Fruit fly (Drosophila melanogaster): ENCODE data around the gene CG31908.

Gene CG31908

DNA sequence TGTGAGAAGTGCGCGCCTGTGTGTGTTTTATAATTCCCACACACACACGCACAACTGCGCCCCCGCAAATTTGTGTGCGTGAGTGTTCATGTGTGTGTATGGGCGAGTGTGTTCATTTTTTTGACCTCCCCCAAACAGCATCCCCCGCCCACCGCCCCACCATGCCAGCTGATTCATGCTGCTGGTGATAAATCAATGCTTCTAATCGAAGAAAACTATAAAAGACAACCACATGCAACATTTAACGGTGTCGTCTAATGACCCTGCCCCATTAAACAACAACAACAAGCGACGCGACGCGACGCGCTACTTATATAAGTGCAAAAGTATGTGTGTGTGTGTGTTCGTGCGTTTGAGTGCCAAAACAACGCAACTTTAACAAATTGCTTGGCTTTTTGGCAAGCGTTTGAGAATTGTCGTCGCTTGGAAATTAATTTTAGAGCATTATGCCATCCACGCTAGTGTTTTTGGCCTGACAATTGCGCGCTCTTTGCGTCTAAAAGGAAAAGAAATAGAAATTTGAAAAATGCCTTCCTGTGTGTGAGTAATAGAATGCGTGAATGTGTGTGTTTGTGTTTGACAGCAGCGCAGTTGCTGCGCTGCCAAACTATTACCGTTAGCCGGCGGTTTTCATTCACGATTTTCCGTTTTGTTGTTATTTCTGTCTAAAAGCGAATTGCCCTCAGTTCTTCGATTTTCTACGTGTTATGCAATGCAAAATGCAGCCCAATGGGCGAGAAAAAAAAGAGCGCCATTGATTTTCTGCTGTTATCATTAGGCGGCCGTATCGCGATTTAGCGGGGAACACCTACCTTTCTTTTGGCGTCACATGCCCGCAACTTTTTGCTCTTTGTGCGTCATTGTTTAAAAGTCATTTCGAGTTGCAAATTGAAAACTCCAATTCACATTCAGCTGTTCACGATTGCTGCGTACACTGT, 11.5 kb upstream of the CG31908 start:
- TF ChIP-seq CrebA (GFP tag; optimal IDR thresholded peaks at IDR 0.05; ENCODE audit: borderline replicate concordance) (no peak), Rel (GFP tag; optimal IDR thresholded peaks at IDR 0.05) (no peak), Rel (tag; optimal IDR thresholded peaks at IDR 0.05) (peak; percentile 98)

DNA sequence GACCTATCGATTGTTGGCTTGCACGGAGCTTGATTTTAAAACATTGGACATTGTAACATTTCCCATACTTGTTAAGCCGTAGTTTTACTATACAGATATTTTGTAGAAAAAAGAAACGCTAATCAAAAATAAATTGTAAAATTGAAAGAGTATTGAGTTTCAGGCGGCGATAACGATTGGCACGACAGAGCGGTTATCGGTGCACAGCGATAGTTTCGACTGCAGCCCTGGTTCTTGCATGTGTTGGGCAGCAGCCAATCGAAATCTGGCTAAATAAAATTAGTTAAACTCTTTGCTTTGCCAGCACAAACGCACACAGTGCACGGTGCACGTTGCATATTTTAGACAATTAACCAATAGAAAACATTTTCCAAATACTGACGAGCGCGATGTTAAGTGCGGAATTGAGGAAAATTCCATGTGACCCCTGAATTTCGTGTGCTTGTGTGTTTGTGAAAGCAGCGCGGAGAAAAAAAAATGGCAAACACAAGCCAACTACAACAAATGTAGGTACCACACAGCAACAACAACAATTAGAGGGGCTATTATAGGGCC, 10.7 kb upstream of the CG31908 start, which contains the start of gene milt:
Gene milt (plus strand): TSS at position 51 of the 555 bp plus-strand sequence.
- TF ChIP-seq N (GFP tag; optimal IDR thresholded peaks at IDR 0.05) (peak; percentile 29), Hr83 (GFP tag; optimal IDR thresholded peaks at IDR 0.05; ENCODE audit: poor library complexity, severe bottlenecking) (no peak), sv (GFP tag; optimal IDR thresholded peaks at IDR 0.05) (no peak), dl (GFP tag; optimal IDR thresholded peaks at IDR 0.05; ENCODE audit: insufficient read depth in 1 of 2, partially characterized antibody in 2 of 2) (no peak), br (GFP tag; optimal IDR thresholded peaks at IDR 0.05) (no peak), CrebA (GFP tag; optimal IDR thresholded peaks at IDR 0.05; ENCODE audit: borderline replicate concordance) (no peak), OdsH (GFP tag; optimal IDR thresholded peaks at IDR 0.05) (no peak), foxo (GFP tag; optimal IDR thresholded peaks at IDR 0.05) (peak in 1 of 2 experiments; percentile 7), Myc (optimal IDR thresholded peaks at IDR 0.05) (peak; percentile 42), usp (GFP tag; optimal IDR thresholded peaks at IDR 0.05) (no peak), GATAd (GFP tag; optimal IDR thresholded peaks at IDR 0.05) (no peak), Rel (GFP tag; optimal IDR thresholded peaks at IDR 0.05) (no peak), Rel (tag; optimal IDR thresholded peaks at IDR 0.05) (peak; percentile 30), Hr78 (GFP tag; optimal IDR thresholded peaks at IDR 0.05) (no peak), Vsx2 (GFP tag; optimal IDR thresholded peaks at IDR 0.05; ENCODE audit: partially characterized antibody) (no peak), brk (GFP tag; optimal IDR thresholded peaks at IDR 0.05) (no peak), Sp1 (GFP tag; optimal IDR thresholded peaks at IDR 0.05) (no peak), lola (GFP tag; optimal IDR thresholded peaks at IDR 0.05) (no peak), jim (GFP tag; optimal IDR thresholded peaks at IDR 0.05) (no peak), CG32264 (GFP tag; optimal IDR thresholded peaks at IDR 0.05) (no peak), woc (GFP tag; optimal IDR thresholded peaks at IDR 0.05) (no peak), sage (GFP tag; optimal IDR thresholded peaks at IDR 0.05) (no peak), HLH106 (tag; optimal IDR thresholded peaks at IDR 0.05) (no peak), dmrt93B (GFP tag; optimal IDR thresholded peaks at IDR 0.05) (no peak), Hnf4 (GFP tag; optimal IDR thresholded peaks at IDR 0.05) (no peak), Dfd (GFP tag; optimal IDR thresholded peaks at IDR 0.05) (no peak), Jra (GFP tag; optimal IDR thresholded peaks at IDR 0.05) (no peak), Dif (GFP tag; optimal IDR thresholded peaks at IDR 0.05; ENCODE audit: partially characterized antibody) (no peak), pan (optimal IDR thresholded peaks at IDR 0.05) (no peak), ey (GFP tag; optimal IDR thresholded peaks at IDR 0.05) (no peak), tai (GFP tag; optimal IDR thresholded peaks at IDR 0.05) (peak; percentile 30), psq (GFP tag; optimal IDR thresholded peaks at IDR 0.05) (no peak), Abd-B (GFP tag; optimal IDR thresholded peaks at IDR 0.05) (no peak), CG9705 (GFP tag; optimal IDR thresholded peaks at IDR 0.05) (no peak), rgr (GFP tag; optimal IDR thresholded peaks at IDR 0.05) (peak; percentile 22), Mio (GFP tag; optimal IDR thresholded peaks at IDR 0.05) (no peak), dsf (GFP tag; optimal IDR thresholded peaks at IDR 0.05; ENCODE audit: borderline replicate concordance) (no peak), fru (GFP tag; optimal IDR thresholded peaks at IDR 0.05) (no peak), h (GFP tag; optimal IDR thresholded peaks at IDR 0.05) (peak; percentile 16)
